Worm (Caenorhabditis elegans): Measurements from ENCODE around the gene F41B4.3.

F41B4.3 gene

DNA sequence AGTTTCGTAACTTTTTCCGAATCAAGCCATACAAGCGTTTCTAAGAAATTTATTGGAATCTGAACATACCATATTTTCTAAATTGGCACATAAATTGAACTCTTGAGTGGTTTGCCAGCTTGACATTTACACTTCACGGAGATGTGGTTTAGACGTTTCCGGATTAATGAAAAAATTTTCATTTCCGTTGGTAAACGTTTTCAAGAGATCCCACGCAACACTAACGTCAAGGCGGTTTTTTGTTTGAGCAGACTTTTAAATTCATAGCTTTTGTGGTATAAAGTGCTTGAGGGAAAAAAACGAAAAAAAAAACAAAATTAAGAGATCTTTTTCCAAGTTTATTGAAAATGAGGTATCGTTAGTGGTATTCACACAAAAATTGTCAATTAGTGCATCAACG is 749 bp downstream of the F41B4.3 start, which contains the start of gene F41B4.2:
TSS of gene F41B4.2 (minus strand) at position 101 of the 400 bp plus-strand sequence.
- TF ChIP-seq ztf-23 (GFP tag; IDR thresholded peaks at IDR 0.05), result no peak
- no peak for TF ChIP-seq med-1 (GFP tag; optimal IDR thresholded peaks at IDR 0.05; ENCODE audit: insufficient read depth)
- TF ChIP-seq flt-1 (GFP tag; IDR thresholded peaks at IDR 0.05), result no peak
- TF ChIP-seq klf-2 (GFP tag; conservative IDR thresholded peaks at IDR 0.05), result no peak
- no peak for TF ChIP-seq ztf-29 (GFP tag; IDR thresholded peaks at IDR 0.05)
- TF ChIP-seq cog-1 (tag; optimal IDR thresholded peaks at IDR 0.05), result no peak
- TF ChIP-seq ref-1 (GFP tag; conservative IDR thresholded peaks at IDR 0.05), result no peak
- TF ChIP-seq tab-1 (GFP tag; IDR thresholded peaks at IDR 0.05), result no peak
- no peak for TF ChIP-seq T22C8.4 (GFP tag; IDR thresholded peaks at IDR 0.05)

- no peak for TF ChIP-seq klf-2 (GFP tag; conservative IDR thresholded peaks at IDR 0.05)
- TF ChIP-seq flt-1 (GFP tag; IDR thresholded peaks at IDR 0.05), result no peak
- TF ChIP-seq ztf-23 (GFP tag; IDR thresholded peaks at IDR 0.05), result no peak
- no peak for TF ChIP-seq T22C8.4 (GFP tag; IDR thresholded peaks at IDR 0.05)
- TF ChIP-seq cog-1 (tag; optimal IDR thresholded peaks at IDR 0.05), result no peak
- TF ChIP-seq ztf-29 (GFP tag; IDR thresholded peaks at IDR 0.05), result no peak
- no peak for TF ChIP-seq tab-1 (GFP tag; IDR thresholded peaks at IDR 0.05)
- no peak for TF ChIP-seq med-1 (GFP tag; optimal IDR thresholded peaks at IDR 0.05; ENCODE audit: insufficient read depth)
- TF ChIP-seq ref-1 (GFP tag; conservative IDR thresholded peaks at IDR 0.05), result no peak
These were observed 10.1 kb downstream of the F41B4.3 start, which contains the start of gene F41B4.1 for ce11 chrX:6825840-6826239. TSS of gene F41B4.1 (minus strand) at chrX:6825862.

ce11 chrX:6823218-6823979 is 12.5 kb downstream of the F41B4.3 start, which contains the start of gene gei-15:
TSS of gene gei-15 (minus strand) at chrX:6823268.
- no peak for TF ChIP-seq cog-1 (tag; optimal IDR thresholded peaks at IDR 0.05)
- TF ChIP-seq ztf-29 (GFP tag; IDR thresholded peaks at IDR 0.05), result no peak
- no peak for TF ChIP-seq ztf-23 (GFP tag; IDR thresholded peaks at IDR 0.05)
- no peak for TF ChIP-seq med-1 (GFP tag; optimal IDR thresholded peaks at IDR 0.05; ENCODE audit: insufficient read depth)
- no peak for TF ChIP-seq flt-1 (GFP tag; IDR thresholded peaks at IDR 0.05)
- no peak for TF ChIP-seq klf-2 (GFP tag; conservative IDR thresholded peaks at IDR 0.05)
- no peak for TF ChIP-seq T22C8.4 (GFP tag; IDR thresholded peaks at IDR 0.05)
- TF ChIP-seq ref-1 (GFP tag; conservative IDR thresholded peaks at IDR 0.05), result no peak
- TF ChIP-seq tab-1 (GFP tag; IDR thresholded peaks at IDR 0.05), result no peak

DNA sequence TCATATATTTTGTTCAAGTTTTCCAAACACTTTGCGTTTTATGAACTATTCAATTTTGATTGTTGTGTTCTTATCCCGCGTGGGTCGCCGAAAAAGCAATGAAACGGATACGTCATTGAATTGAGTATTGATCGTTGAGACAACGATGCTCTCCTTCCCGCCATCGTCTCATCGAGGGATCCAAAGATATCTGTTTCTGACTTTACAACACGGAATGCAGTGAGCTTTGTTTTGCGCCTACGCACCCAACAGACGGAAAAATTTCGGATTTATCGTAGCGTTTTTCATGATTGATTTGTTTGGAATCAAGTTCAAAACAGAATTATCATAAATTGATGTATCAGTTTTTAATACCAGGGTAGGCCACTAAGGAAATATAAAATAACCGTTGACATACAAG is 13.4 kb downstream of the F41B4.3 start:
- TF ChIP-seq flt-1 (GFP tag; IDR thresholded peaks at IDR 0.05) (no peak), klf-2 (GFP tag; conservative IDR thresholded peaks at IDR 0.05) (no peak), tab-1 (GFP tag; IDR thresholded peaks at IDR 0.05) (no peak), ref-1 (GFP tag; conservative IDR thresholded peaks at IDR 0.05) (no peak), T22C8.4 (GFP tag; IDR thresholded peaks at IDR 0.05) (no peak), med-1 (GFP tag; optimal IDR thresholded peaks at IDR 0.05; ENCODE audit: insufficient read depth) (no peak), ztf-29 (GFP tag; IDR thresholded peaks at IDR 0.05) (no peak), ztf-23 (GFP tag; IDR thresholded peaks at IDR 0.05) (no peak), cog-1 (tag; optimal IDR thresholded peaks at IDR 0.05) (no peak)

DNA sequence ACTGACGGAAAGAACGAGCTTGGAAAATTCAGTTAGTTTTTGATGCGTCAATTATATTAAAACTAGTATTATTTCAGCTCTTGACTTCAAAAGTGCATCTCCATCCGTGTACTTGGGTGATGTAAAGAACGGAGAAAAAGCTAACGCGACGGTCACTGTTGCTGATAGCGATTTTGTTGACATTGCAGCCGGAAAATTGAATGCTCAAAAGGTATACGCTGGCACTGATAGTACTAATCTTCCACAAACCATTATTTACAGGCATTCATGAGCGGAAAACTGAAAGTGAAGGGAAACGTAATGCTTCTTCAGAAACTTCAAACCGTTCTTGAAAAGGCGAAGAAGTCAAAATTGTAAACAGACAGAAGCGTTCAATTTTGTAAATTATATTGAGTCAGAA is 16.3 kb downstream of the F41B4.3 start:
- no peak for TF ChIP-seq ztf-23 (GFP tag; IDR thresholded peaks at IDR 0.05)
- no peak for TF ChIP-seq ref-1 (GFP tag; conservative IDR thresholded peaks at IDR 0.05)
- no peak for TF ChIP-seq flt-1 (GFP tag; IDR thresholded peaks at IDR 0.05)
- no peak for TF ChIP-seq T22C8.4 (GFP tag; IDR thresholded peaks at IDR 0.05)
- no peak for TF ChIP-seq cog-1 (tag; optimal IDR thresholded peaks at IDR 0.05)
- TF ChIP-seq med-1 (GFP tag; optimal IDR thresholded peaks at IDR 0.05; ENCODE audit: insufficient read depth), result no peak
- TF ChIP-seq klf-2 (GFP tag; conservative IDR thresholded peaks at IDR 0.05), result no peak
- TF ChIP-seq tab-1 (GFP tag; IDR thresholded peaks at IDR 0.05), result no peak
- no peak for TF ChIP-seq ztf-29 (GFP tag; IDR thresholded peaks at IDR 0.05)

DNA sequence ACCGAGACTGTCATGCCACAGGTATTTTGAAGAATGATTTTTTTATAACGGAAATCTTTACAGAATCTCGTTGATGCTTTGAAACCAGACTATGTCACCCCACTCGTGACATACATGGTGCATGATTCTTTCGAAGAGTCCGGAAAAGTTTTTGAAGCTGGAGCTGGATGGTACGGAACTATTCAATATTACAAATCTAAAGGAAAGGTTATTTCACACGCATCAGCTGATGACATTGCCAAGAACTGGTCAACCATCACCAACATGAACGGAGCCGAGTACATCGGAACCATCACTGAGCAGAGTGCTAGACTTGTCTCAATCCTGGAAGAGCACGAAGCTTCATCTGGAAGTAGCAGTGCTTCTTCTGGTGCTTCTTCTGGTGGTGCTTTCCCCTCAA is 16.8 kb downstream of the F41B4.3 start:
- TF ChIP-seq tab-1 (GFP tag; IDR thresholded peaks at IDR 0.05), result no peak
- no peak for TF ChIP-seq ztf-29 (GFP tag; IDR thresholded peaks at IDR 0.05)

DNA sequence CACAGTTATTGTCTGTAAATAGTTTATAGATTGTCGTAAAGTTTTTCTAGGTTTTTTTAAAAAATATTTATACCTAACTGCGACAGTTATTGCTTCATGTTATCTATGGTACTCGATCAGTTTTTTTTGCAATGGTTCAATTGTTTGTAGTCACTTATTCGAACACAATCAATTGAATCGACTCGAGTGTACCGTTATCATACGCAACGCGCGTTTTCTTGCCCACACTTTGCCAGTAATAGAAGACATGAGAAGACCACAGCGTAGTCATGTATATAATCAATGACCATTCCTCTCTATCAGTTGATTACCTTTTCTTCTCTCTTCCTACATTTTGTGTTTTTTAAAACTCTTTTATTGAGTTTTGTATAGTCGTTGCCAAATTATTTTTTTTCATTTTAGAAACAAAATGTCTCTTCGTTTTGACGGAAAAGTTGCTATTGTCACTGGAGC is 17.9 kb downstream of the F41B4.3 start, which contains the start of gene dhs-28:
TSS of gene dhs-28 (plus strand) at position 403 of the 453 bp plus-strand sequence.
- TF ChIP-seq klf-2 (GFP tag; conservative IDR thresholded peaks at IDR 0.05), result no peak
- TF ChIP-seq med-1 (GFP tag; optimal IDR thresholded peaks at IDR 0.05; ENCODE audit: insufficient read depth), result no peak
- no peak for TF ChIP-seq ztf-29 (GFP tag; IDR thresholded peaks at IDR 0.05)
- no peak for TF ChIP-seq flt-1 (GFP tag; IDR thresholded peaks at IDR 0.05)
- no peak for TF ChIP-seq ztf-23 (GFP tag; IDR thresholded peaks at IDR 0.05)
- TF ChIP-seq T22C8.4 (GFP tag; IDR thresholded peaks at IDR 0.05), result no peak
- TF ChIP-seq ref-1 (GFP tag; conservative IDR thresholded peaks at IDR 0.05), result no peak
- no peak for TF ChIP-seq cog-1 (tag; optimal IDR thresholded peaks at IDR 0.05)
- TF ChIP-seq tab-1 (GFP tag; IDR thresholded peaks at IDR 0.05), result no peak

- TF ChIP-seq ztf-23 (GFP tag; IDR thresholded peaks at IDR 0.05) (no peak), ref-1 (GFP tag; conservative IDR thresholded peaks at IDR 0.05) (no peak)
These were observed 22.9 kb downstream of the F41B4.3 start for ce11 chrX:6813025-6813424.

DNA sequence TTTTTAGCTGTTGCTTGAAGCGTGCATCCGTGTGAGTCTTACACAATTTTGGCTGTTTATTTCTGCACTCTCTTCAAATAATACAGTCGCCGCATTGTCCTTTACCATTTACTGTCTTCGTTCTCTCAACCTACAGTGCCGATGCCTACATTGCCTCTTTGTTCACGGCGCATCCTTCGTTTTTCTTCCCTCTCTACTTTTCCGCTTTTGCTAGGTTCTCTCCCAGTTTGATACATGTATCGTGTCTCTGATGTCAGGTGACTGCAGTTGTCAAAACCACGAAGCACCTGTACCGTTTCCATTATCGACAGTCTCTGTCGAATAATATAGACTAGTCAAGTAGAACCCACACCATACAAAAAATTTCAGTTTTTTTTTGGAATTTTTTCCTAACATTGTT is 27.3 kb downstream of the F41B4.3 start:
- TF ChIP-seq ztf-29 (GFP tag; IDR thresholded peaks at IDR 0.05) (no peak), ref-1 (GFP tag; conservative IDR thresholded peaks at IDR 0.05) (no peak), cog-1 (tag; optimal IDR thresholded peaks at IDR 0.05) (no peak), klf-2 (GFP tag; conservative IDR thresholded peaks at IDR 0.05) (no peak), med-1 (GFP tag; optimal IDR thresholded peaks at IDR 0.05; ENCODE audit: insufficient read depth) (no peak), flt-1 (GFP tag; IDR thresholded peaks at IDR 0.05) (no peak), ztf-23 (GFP tag; IDR thresholded peaks at IDR 0.05) (no peak), tab-1 (GFP tag; IDR thresholded peaks at IDR 0.05) (no peak)

ce11 chrX:6808239-6808638 is 27.7 kb downstream of the F41B4.3 start:
- TF ChIP-seq ztf-23 (GFP tag; IDR thresholded peaks at IDR 0.05) (no peak), tab-1 (GFP tag; IDR thresholded peaks at IDR 0.05) (no peak), cog-1 (tag; optimal IDR thresholded peaks at IDR 0.05) (no peak), med-1 (GFP tag; optimal IDR thresholded peaks at IDR 0.05; ENCODE audit: insufficient read depth) (no peak), ztf-29 (GFP tag; IDR thresholded peaks at IDR 0.05) (no peak), klf-2 (GFP tag; conservative IDR thresholded peaks at IDR 0.05) (no peak), flt-1 (GFP tag; IDR thresholded peaks at IDR 0.05) (no peak), ref-1 (GFP tag; conservative IDR thresholded peaks at IDR 0.05) (no peak), T22C8.4 (GFP tag; IDR thresholded peaks at IDR 0.05) (no peak)
